Worm (Caenorhabditis elegans) whole organism, L1 larva: ENCODE data around the gene unc-85.
A peak's percentile ranks its signal among the peaks of the same experiment; 100 is the strongest.

Experiments
- C04F5.9 ChIP-seq: sonication (generic microtip); optimal IDR thresholded peaks from 2 replicates; lab custom pipeline; 2016; ENCODE audit warnings: missing genetic modification characterization, missing compliant biosample characterization
- C16A3.4 ChIP-seq: fragments of 150-350 bp; optimal IDR thresholded peaks from 2 replicates; lab custom pipeline; 2014; ENCODE audit warnings: missing biosample characterization, missing genetic modification characterization
- C34B4.2 ChIP-seq: sonication (generic microtip); optimal IDR thresholded peaks from 2 replicates; lab custom pipeline; 2017; ENCODE audit warnings: mild to moderate bottlenecking, missing genetic modification characterization, missing compliant biosample characterization
- aly-2 ChIP-seq: fragments of 150-350 bp; optimal IDR thresholded peaks from 2 replicates; lab custom pipeline; 2014; ENCODE audit warnings: missing biosample characterization, missing genetic modification characterization
- blmp-1 ChIP-seq: fragments of 150-350 bp; optimal IDR thresholded peaks from 2 replicates; lab custom pipeline; 2014; ENCODE audit warnings: missing biosample characterization, missing genetic modification characterization
- ceh-88 ChIP-seq: fragments of 200-800 bp; sonication (Bioruptor generic); IDR thresholded peaks from 2 replicates; pipeline ENCODE4 v1.3.6; 2022; ENCODE audit warnings: missing genetic modification characterization, missing compliant biosample characterization
- dpl-1 ChIP-seq, 3 experiments: fragments of 150-350 bp in 2 of 3; sonication (generic microtip) in 1 of 3; optimal IDR thresholded peaks; 2 replicates each; lab custom pipeline; 2014 to 2017; ENCODE audit warnings: missing biosample characterization in 3 of 3, missing genetic modification characterization in 3 of 3, missing genetic modification reagents in 3 of 3
- efl-1 ChIP-seq, 4 experiments: fragments of 150-350 bp; optimal IDR thresholded peaks in 3 of 4; peaks in 1 of 4; 1 replicate in 1 of 4; 2 replicates in 3 of 4; lab custom pipeline; 2014; ENCODE audit warnings: missing biosample characterization in 2 of 4, missing genetic modification characterization in 2 of 4, missing genetic modification reagents in 2 of 4
- elt-2 ChIP-seq: sonication (generic microtip); optimal IDR thresholded peaks from 2 replicates; lab custom pipeline; 2016; ENCODE audit warnings: missing genetic modification characterization, mild to moderate bottlenecking, inconsistent platforms, missing compliant biosample characterization, missing genetic modification reagents
- elt-3 ChIP-seq, 6 experiments: fragments of 150-350 bp in 1 of 6; sonication (generic microtip); optimal IDR thresholded peaks; 2 replicates each; lab custom pipeline; 2017 to 2018; ENCODE audit warnings: missing biosample characterization in 6 of 6, missing genetic modification characterization in 6 of 6, inconsistent platforms in 1 of 6
- fkh-10 ChIP-seq: sonication (generic microtip); optimal IDR thresholded peaks from 2 replicates; lab custom pipeline; 2017; ENCODE audit warnings: missing biosample characterization, missing genetic modification reagents, missing genetic modification characterization
- grh-1 ChIP-seq: fragments of 200-800 bp; sonication (Bioruptor generic); IDR thresholded peaks from 2 replicates; pipeline ENCODE4 v1.3.6; 2022; ENCODE audit warnings: missing genetic modification reagents, missing genetic modification characterization, missing compliant biosample characterization
- hpl-2 ChIP-seq: fragments of 150-350 bp; optimal IDR thresholded peaks from 2 replicates; lab custom pipeline; 2014; ENCODE audit warnings: missing biosample characterization, missing genetic modification reagents, missing genetic modification characterization
- lin-13 ChIP-seq: fragments of 150-350 bp; optimal IDR thresholded peaks from 2 replicates; lab custom pipeline; 2014; ENCODE audit warnings: missing biosample characterization, missing genetic modification reagents, missing genetic modification characterization
- lin-14 ChIP-seq: fragments of 200-800 bp; sonication (Bioruptor generic); optimal IDR thresholded peaks from 2 replicates; lab custom pipeline; 2018; ENCODE audit warnings: mild to moderate bottlenecking, missing genetic modification characterization, moderate library complexity, missing compliant biosample characterization
- lin-15B ChIP-seq: fragments of 150-350 bp; sonication (generic microtip); optimal IDR thresholded peaks from 3 replicates; lab custom pipeline; 2014; ENCODE audit warnings: missing biosample characterization, missing genetic modification characterization
- lin-35 ChIP-seq, 2 experiments: fragments of 150-350 bp; optimal IDR thresholded peaks; 2 replicates each; lab custom pipeline; 2014; ENCODE audit warnings: missing biosample characterization in 2 of 2, missing genetic modification characterization in 2 of 2, missing genetic modification reagents in 2 of 2
- lin-39 ChIP-seq: fragments of 150-350 bp; optimal IDR thresholded peaks from 2 replicates; lab custom pipeline; 2014; ENCODE audit warnings: missing biosample characterization, missing genetic modification reagents, missing genetic modification characterization
- lir-3 ChIP-seq: sonication (generic microtip); optimal IDR thresholded peaks from 2 replicates; lab custom pipeline; 2016; ENCODE audit warnings: mild to moderate bottlenecking, missing genetic modification characterization, moderate library complexity, missing compliant biosample characterization; ENCODE audit not compliant: poor library complexity
- lsy-2 ChIP-seq, 2 experiments: fragments of 150-350 bp; optimal IDR thresholded peaks; 2 replicates each; lab custom pipeline; 2014; ENCODE audit warnings: missing biosample characterization in 2 of 2, missing genetic modification characterization in 2 of 2
- mdl-1 ChIP-seq, 2 experiments: fragments of 150-350 bp; optimal IDR thresholded peaks; 2 replicates each; lab custom pipeline; 2014 to 2017; ENCODE audit warnings: missing biosample characterization in 2 of 2, missing genetic modification characterization in 2 of 2, inconsistent platforms in 1 of 2
- nhr-11 ChIP-seq: fragments of 150-350 bp; optimal IDR thresholded peaks from 2 replicates; lab custom pipeline; 2014; ENCODE audit warnings: missing biosample characterization, missing genetic modification characterization
- nhr-19 ChIP-seq: fragments of 200-800 bp; sonication (Bioruptor generic); conservative IDR thresholded peaks from 2 replicates; pipeline ENCODE4 v1.3.6; 2022; ENCODE audit warnings: missing genetic modification characterization, missing compliant biosample characterization
- nhr-20 ChIP-seq: sonication (generic microtip); optimal IDR thresholded peaks from 2 replicates; lab custom pipeline; 2016; ENCODE audit warnings: mild to moderate bottlenecking, missing genetic modification characterization, missing compliant biosample characterization
- nhr-47 ChIP-seq: sonication (generic microtip); optimal IDR thresholded peaks from 2 replicates; lab custom pipeline; 2016; ENCODE audit warnings: mild to moderate bottlenecking, missing genetic modification characterization, moderate library complexity, missing compliant biosample characterization
- nhr-71 ChIP-seq: sonication (generic microtip); optimal IDR thresholded peaks from 2 replicates; lab custom pipeline; 2016; ENCODE audit warnings: mild to moderate bottlenecking, missing genetic modification characterization, moderate library complexity, missing compliant biosample characterization
- nhr-85 ChIP-seq: sonication (generic microtip); peaks from one replicate; lab custom pipeline; 2016; ENCODE audit warnings: missing genetic modification characterization, inconsistent platforms, missing compliant biosample characterization
- nhr-90 ChIP-seq: sonication (generic microtip); optimal IDR thresholded peaks from 2 replicates; lab custom pipeline; 2016; ENCODE audit warnings: mild to moderate bottlenecking, missing genetic modification characterization, missing compliant biosample characterization; ENCODE audit not compliant: poor library complexity
- pqm-1 ChIP-seq: sonication (generic microtip); optimal IDR thresholded peaks from 3 replicates; lab custom pipeline; 2017; ENCODE audit warnings: missing biosample characterization, missing genetic modification characterization
- snpc-4 ChIP-seq: fragments of 150-350 bp; optimal IDR thresholded peaks from 2 replicates; lab custom pipeline; 2014; ENCODE audit warnings: missing biosample characterization, missing genetic modification characterization
- snu-23 ChIP-seq: sonication (generic microtip); optimal IDR thresholded peaks from 2 replicates; lab custom pipeline; 2016; ENCODE audit warnings: missing genetic modification characterization, missing compliant biosample characterization
- tbx-2 ChIP-seq: sonication (generic microtip); optimal IDR thresholded peaks from 2 replicates; lab custom pipeline; 2016; ENCODE audit warnings: missing genetic modification characterization, missing compliant biosample characterization
- tlp-1 ChIP-seq: fragments of 150-350 bp; optimal IDR thresholded peaks from 2 replicates; lab custom pipeline; 2014; ENCODE audit warnings: missing biosample characterization, missing genetic modification characterization
- unc-130 ChIP-seq: fragments of 150-350 bp; optimal IDR thresholded peaks from 2 replicates; lab custom pipeline; 2017; ENCODE audit warnings: missing biosample characterization, missing genetic modification characterization, inconsistent platforms
- unc-30 ChIP-seq: sonication (generic microtip); optimal IDR thresholded peaks from 2 replicates; lab custom pipeline; 2017; ENCODE audit warnings: missing biosample characterization, missing genetic modification characterization
- unc-86 ChIP-seq: sonication (generic microtip); optimal IDR thresholded peaks from 2 replicates; lab custom pipeline; 2016; ENCODE audit warnings: missing genetic modification characterization, missing compliant biosample characterization
- xbp-1 ChIP-seq: sonication (generic microtip); optimal IDR thresholded peaks from 2 replicates; lab custom pipeline; 2016; ENCODE audit warnings: missing genetic modification characterization, missing compliant biosample characterization
- ztf-4 ChIP-seq: fragments of 150-350 bp; optimal IDR thresholded peaks from 2 replicates; lab custom pipeline; 2014; ENCODE audit warnings: missing biosample characterization, missing genetic modification characterization

unc-85 gene

ce11 chrII:4741527-4742187, 39.8 kb downstream of the unc-85 start, which contains the start of gene acs-11:
acs-11 (plus strand) TSS chrII:4742137.
- TF ChIP-seq lin-14 (GFP tag; lab: Kevin White, UChicago) (peak; percentile 23), nhr-71 (tag; lab: Kevin White, UChicago) (peak; percentile 25), efl-1 (optimal IDR thresholded peaks at IDR 0.05; lab: Kevin White, UChicago) (no peak), efl-1 (GFP tag; optimal IDR thresholded peaks at IDR 0.05 in 1 of 2; lab: Kevin White, UChicago) (peak in 1 of 2 experiments; percentile 89), unc-130 (peak; percentile 27), nhr-90 (tag; lab: Kevin White, UChicago) (peak; percentile 14), dpl-1 (GFP tag; optimal IDR thresholded peaks at IDR 0.05; lab: Kevin White, UChicago) (no peak), nhr-47 (tag; lab: Kevin White, UChicago) (no peak), nhr-20 (peak; percentile 11), lin-15B (tag; lab: Kevin White, UChicago) (no peak), nhr-85 (tag; lab: Kevin White, UChicago) (peak; percentile 61), snu-23 (peak; percentile 13), ceh-88 (GFP tag; lab: Robert Waterston, UW) (no peak), lin-35 (GFP tag; optimal IDR thresholded peaks at IDR 0.05; lab: Kevin White, UChicago) (peak in 1 of 2 experiments; percentile 58), elt-2 (tag; lab: Kevin White, UChicago) (peak; percentile 22), mdl-1 (tag; optimal IDR thresholded peaks at IDR 0.05; lab: Kevin White, UChicago) (peak in 1 of 2 experiments; percentile 5), blmp-1 (tag; lab: Kevin White, UChicago) (peak; percentile 65), snpc-4 (tag; lab: Kevin White, UChicago) (no peak)

ce11 chrII:4745281-4745680, 43.4 kb downstream of the unc-85 start:
- no peak for TF ChIP-seq tlp-1 (tag; lab: Kevin White, UChicago)
- no peak for TF ChIP-seq lin-15B (tag; lab: Kevin White, UChicago)
- peak in 1 of 2 experiments; percentile 8 for TF ChIP-seq efl-1 (optimal IDR thresholded peaks at IDR 0.05; lab: Kevin White, UChicago)
- peak in 1 of 2 experiments; percentile 68 for TF ChIP-seq efl-1 (GFP tag; optimal IDR thresholded peaks at IDR 0.05 in 1 of 2; lab: Kevin White, UChicago)
- TF ChIP-seq unc-30, result no peak
- TF ChIP-seq lin-13, result no peak
- TF ChIP-seq aly-2, result no peak
- peak; percentile 79 for TF ChIP-seq nhr-90 (tag; lab: Kevin White, UChicago)
- peak; percentile 38 for TF ChIP-seq nhr-11
- TF ChIP-seq mdl-1 (tag; optimal IDR thresholded peaks at IDR 0.05; lab: Kevin White, UChicago), result peak in 1 of 2 experiments; percentile 12
- TF ChIP-seq C16A3.4, result no peak
- TF ChIP-seq lin-14 (GFP tag; lab: Kevin White, UChicago), result peak; percentile 68
- peak; percentile 55 for TF ChIP-seq nhr-19 (GFP tag; lab: Robert Waterston, UW)
- peak; percentile 96 for TF ChIP-seq nhr-85 (tag; lab: Kevin White, UChicago)
- TF ChIP-seq nhr-20, result peak; percentile 82
- peak; percentile 79 for TF ChIP-seq nhr-71 (tag; lab: Kevin White, UChicago)
- no peak for TF ChIP-seq xbp-1
- TF ChIP-seq fkh-10, result no peak
- TF ChIP-seq elt-2 (tag; lab: Kevin White, UChicago), result no peak
- peak; percentile 4 to 98 (median 80) for TF ChIP-seq elt-3 (tag; optimal IDR thresholded peaks at IDR 0.05; lab: Kevin White, UChicago)
- TF ChIP-seq blmp-1 (tag; lab: Kevin White, UChicago), result peak; percentile 95
- no peak for TF ChIP-seq lir-3 (tag; lab: Kevin White, UChicago)
- no peak for TF ChIP-seq hpl-2
- peak in 1 of 2 experiments; percentile 55 for TF ChIP-seq lin-35 (GFP tag; optimal IDR thresholded peaks at IDR 0.05; lab: Kevin White, UChicago)
- no peak for TF ChIP-seq unc-86 (tag; lab: Kevin White, UChicago)
- peak in 1 of 3 experiments; percentile 22 for TF ChIP-seq dpl-1 (GFP tag; optimal IDR thresholded peaks at IDR 0.05; lab: Kevin White, UChicago)
- peak; percentile 84 for TF ChIP-seq unc-130
- no peak for TF ChIP-seq lin-39 (tag; lab: Kevin White, UChicago)
- TF ChIP-seq C34B4.2 (tag; lab: Kevin White, UChicago), result no peak
- peak; percentile 71 for TF ChIP-seq snu-23
- peak; percentile 73 for TF ChIP-seq grh-1
- no peak for TF ChIP-seq C04F5.9
- TF ChIP-seq ztf-4, result no peak
- no peak for TF ChIP-seq pqm-1 (tag; lab: Kevin White, UChicago)
- TF ChIP-seq nhr-47 (tag; lab: Kevin White, UChicago), result peak; percentile 47
- TF ChIP-seq tbx-2, result peak; percentile 63
- peak in 1 of 2 experiments; percentile 38 for TF ChIP-seq lsy-2 (tag; optimal IDR thresholded peaks at IDR 0.05; lab: Kevin White, UChicago)
